Worm (Caenorhabditis elegans): Measurements from ENCODE around the gene eef-1A.1.

- TF ChIP-seq cog-1 (tag; optimal IDR thresholded peaks at IDR 0.05) (no peak), ztf-29 (GFP tag; IDR thresholded peaks at IDR 0.05) (no peak), ztf-23 (GFP tag; IDR thresholded peaks at IDR 0.05) (no peak), ref-1 (GFP tag; conservative IDR thresholded peaks at IDR 0.05) (no peak)
Observed at ce11 chrIII:6993179-6993578, 21.7 kb upstream of the eef-1A.1 start.
